Fruit fly (Drosophila melanogaster) S2 (cell line): ENCODE results near the gene SelT.

ENCODE experiments used
- CG8478 ChIP-seq: fragments of >200 bp; optimal IDR thresholded peaks from 2 replicates; lab custom pipeline; 2018
- CTCF ChIP-seq, 2 experiments: fragments of >200 bp; optimal IDR thresholded peaks; 2 replicates each; lab custom pipeline; 2018

dm6 chr2L:4997401-4998259 is 13.1 kb upstream of the SelT start:
- TF ChIP-seq CTCF (optimal IDR thresholded peaks at IDR 0.05; lab: Kevin White, UChicago) (peak; percentile 40 to 43), CG8478 (lab: Kevin White, UChicago) (no peak)
